Worm (Caenorhabditis elegans) whole organism, L3 larva: Measurements from ENCODE around the gene F57C2.4.
"Not testable (repeated sequence)": the region's sequence is repeated elsewhere in the genome, so short reads cannot be mapped to it uniquely, and the experiment has no call there.

Source experiments
- R02D3.7 ChIP-seq: fragments of 150-350 bp; optimal IDR thresholded peaks from 2 replicates; lab custom pipeline; 2014; ENCODE audit warnings: missing biosample characterization, missing genetic modification characterization
- ama-1 ChIP-seq: fragments of 150-350 bp; optimal IDR thresholded peaks from 2 replicates; lab custom pipeline; 2018
- ceh-82 ChIP-seq: fragments of 150-350 bp; optimal IDR thresholded peaks from 2 replicates; lab custom pipeline; 2014; ENCODE audit warnings: missing biosample characterization, missing genetic modification characterization
- egl-5 ChIP-seq: fragments of 150-350 bp; optimal IDR thresholded peaks from 2 replicates; lab custom pipeline; 2017; ENCODE audit warnings: missing biosample characterization, missing genetic modification reagents, missing genetic modification characterization, inconsistent platforms
- nhr-76 ChIP-seq: fragments of 150-350 bp; sonication (generic microtip); optimal IDR thresholded peaks from 5 replicates; lab custom pipeline; 2014; ENCODE audit warnings: missing biosample characterization, missing genetic modification characterization
- ztf-11 ChIP-seq: fragments of 150-350 bp; optimal IDR thresholded peaks from 2 replicates; lab custom pipeline; 2014; ENCODE audit warnings: missing biosample characterization, missing genetic modification characterization

- not testable (repeated sequence) for TF ChIP-seq ama-1; ztf-11; R02D3.7 (tag; lab: Kevin White, UChicago); ceh-82 (tag; lab: Kevin White, UChicago); egl-5 (tag; lab: Kevin White, UChicago); nhr-76 (tag; lab: Kevin White, UChicago)
Measured at ce11 chrII:14563766-14564370, 38.8 kb downstream of the F57C2.4 start.
